Fruit fly (Drosophila melanogaster) whole organism, embryonic: Measurements from ENCODE around the gene CG43707.

ENCODE experiments used
- Adf1 ChIP-seq: fragments of 200-800 bp; sonication (Bioruptor generic); IDR thresholded peaks from 2 replicates; pipeline ENCODE4 v1.3.6; 2022; ENCODE audit warnings: missing biosample characterization, missing genetic modification characterization
- CG10147 ChIP-seq: fragments of 200-800 bp; sonication (Bioruptor generic); optimal IDR thresholded peaks from 2 replicates; lab custom pipeline; 2019; ENCODE audit warnings: missing biosample characterization, mild to moderate bottlenecking, missing genetic modification characterization, moderate library complexity
- CG10274 ChIP-seq: fragments of 200-800 bp; sonication (Bioruptor generic); optimal IDR thresholded peaks from 3 replicates; lab custom pipeline; 2017; ENCODE audit warnings: missing biosample characterization, mild to moderate bottlenecking, missing genetic modification characterization
- CG10654 ChIP-seq: fragments of 200-800 bp; sonication (Bioruptor generic); optimal IDR thresholded peaks from 2 replicates; lab custom pipeline; 2016; ENCODE audit warnings: missing biosample characterization, missing genetic modification characterization
- CG11398 ChIP-seq: fragments of 200-800 bp; sonication (Bioruptor generic); optimal IDR thresholded peaks from 2 replicates; lab custom pipeline; 2016; ENCODE audit warnings: missing biosample characterization, missing genetic modification characterization
- CG12942 ChIP-seq: fragments of 200-800 bp; sonication (Bioruptor generic); optimal IDR thresholded peaks from 3 replicates; lab custom pipeline; 2016; ENCODE audit warnings: missing biosample characterization, missing genetic modification characterization
- CG14965 ChIP-seq: fragments of 200-800 bp; sonication (Bioruptor generic); optimal IDR thresholded peaks from 2 replicates; lab custom pipeline; 2016; ENCODE audit warnings: missing biosample characterization, missing genetic modification characterization, borderline replicate concordance
- CG18011 ChIP-seq: fragments of 200-800 bp; sonication (Bioruptor generic); optimal IDR thresholded peaks from 2 replicates; lab custom pipeline; 2017; ENCODE audit warnings: missing biosample characterization, missing genetic modification characterization, mild to moderate bottlenecking, moderate library complexity, missing genotype
- CG18764 ChIP-seq: fragments of 200-800 bp; sonication (Bioruptor generic); optimal IDR thresholded peaks from 3 replicates; lab custom pipeline; 2016; ENCODE audit warnings: missing biosample characterization, missing genetic modification characterization
- CG30403 ChIP-seq: fragments of 200-800 bp; sonication (Bioruptor generic); optimal IDR thresholded peaks from 3 replicates; lab custom pipeline; 2016; ENCODE audit warnings: missing biosample characterization, missing genetic modification characterization
- CG31388 ChIP-seq: fragments of 200-800 bp; sonication (Bioruptor generic); optimal IDR thresholded peaks from 2 replicates; lab custom pipeline; 2016; ENCODE audit warnings: missing biosample characterization, missing genetic modification characterization
- CG34224 ChIP-seq: fragments of 200-800 bp; sonication (Bioruptor generic); IDR thresholded peaks from 3 replicates; pipeline ENCODE4 v1.3.6; 2022; ENCODE audit warnings: missing biosample characterization, missing genetic modification characterization; ENCODE audit not compliant: partially characterized antibody
- CG4707 ChIP-seq: fragments of 200-800 bp; sonication (Bioruptor generic); optimal IDR thresholded peaks from 2 replicates; lab custom pipeline; 2018; ENCODE audit warnings: missing biosample characterization, mild to moderate bottlenecking, missing genetic modification characterization, moderate library complexity
- CG9215 ChIP-seq: fragments of 200-800 bp; sonication (Bioruptor generic); IDR thresholded peaks from 2 replicates; pipeline ENCODE4 v1.3.6; 2022; ENCODE audit warnings: missing biosample characterization, missing genetic modification characterization
- CG9797 ChIP-seq: fragments of 200-800 bp; sonication (Bioruptor generic); optimal IDR thresholded peaks from 3 replicates; lab custom pipeline; 2018; ENCODE audit warnings: missing biosample characterization, mild to moderate bottlenecking, missing genetic modification characterization
- CG9817 ChIP-seq: fragments of 200-800 bp; sonication (Bioruptor generic); optimal IDR thresholded peaks from 2 replicates; lab custom pipeline; 2018; ENCODE audit warnings: missing biosample characterization, mild to moderate bottlenecking, missing genetic modification characterization, moderate library complexity
- CTCF ChIP-seq: fragments of 200-800 bp; sonication (Bioruptor generic); optimal IDR thresholded peaks from 2 replicates; lab custom pipeline; 2017; ENCODE audit warnings: missing biosample characterization, mild to moderate bottlenecking, missing genetic modification characterization, moderate library complexity
- E2f1 ChIP-seq: fragments of 200-800 bp; sonication (Bioruptor generic); IDR thresholded peaks from 2 replicates; pipeline ENCODE4 v1.3.6; 2022; ENCODE audit warnings: missing biosample characterization, missing genetic modification characterization
- Ets97D ChIP-seq: fragments of 200-800 bp; sonication (Bioruptor generic); optimal IDR thresholded peaks from 3 replicates; lab custom pipeline; 2016; ENCODE audit warnings: missing biosample characterization, missing genetic modification characterization
- GATAe ChIP-seq: fragments of 200-800 bp; sonication (Bioruptor generic); conservative IDR thresholded peaks from 2 replicates; pipeline ENCODE4 v1.3.6; 2022; ENCODE audit warnings: missing biosample characterization, missing genetic modification characterization
- H2.0 ChIP-seq: fragments of 200-800 bp; sonication (Bioruptor generic); IDR thresholded peaks from 2 replicates; pipeline ENCODE4 v1.3.6; 2022; ENCODE audit warnings: missing biosample characterization, missing genetic modification characterization
- HLH54F ChIP-seq: fragments of 200-800 bp; sonication (Bioruptor generic); optimal IDR thresholded peaks from 3 replicates; lab custom pipeline; 2016; ENCODE audit warnings: missing biosample characterization, missing genetic modification characterization
- HmgD ChIP-seq: fragments of 200-800 bp; sonication (Bioruptor generic); optimal IDR thresholded peaks from 3 replicates; lab custom pipeline; 2016; ENCODE audit warnings: missing biosample characterization, missing genetic modification characterization
- Hr39 ChIP-seq: fragments of >200 bp; optimal IDR thresholded peaks from 2 replicates; lab custom pipeline; 2017
- MBD-R2 ChIP-seq: fragments of 200-800 bp; sonication (Bioruptor generic); IDR thresholded peaks from 2 replicates; pipeline ENCODE4 v1.3.6; 2022; ENCODE audit warnings: missing biosample characterization, missing genetic modification characterization
- NC2β ChIP-seq: fragments of 200-800 bp; sonication (Bioruptor generic); optimal IDR thresholded peaks from 2 replicates; lab custom pipeline; 2016; ENCODE audit warnings: missing biosample characterization, missing genetic modification characterization
- Nf-YB ChIP-seq: fragments of 200-800 bp; sonication (Bioruptor generic); optimal IDR thresholded peaks from 3 replicates; lab custom pipeline; 2019; ENCODE audit warnings: missing biosample characterization, mild to moderate bottlenecking, missing genetic modification characterization, moderate library complexity
- Pdp1 ChIP-seq, 2 experiments: fragments of 200-800 bp; sonication (Bioruptor generic); optimal IDR thresholded peaks; 3 replicates each; lab custom pipeline; 2016; ENCODE audit warnings: missing biosample characterization in 2 of 2, missing genetic modification characterization in 2 of 2, mild to moderate bottlenecking in 1 of 2, moderate library complexity in 1 of 2
- Side ChIP-seq: fragments of 200-800 bp; sonication (Bioruptor generic); optimal IDR thresholded peaks from 2 replicates; lab custom pipeline; 2016; ENCODE audit warnings: missing biosample characterization, missing genetic modification characterization
- Vsx1 ChIP-seq: fragments of 200-800 bp; sonication (Bioruptor generic); optimal IDR thresholded peaks from 2 replicates; lab custom pipeline; 2017; ENCODE audit warnings: missing biosample characterization, mild to moderate bottlenecking, missing genetic modification characterization, missing genetic modification reagents
- YL-1 ChIP-seq: fragments of 200-800 bp; sonication (Bioruptor generic); optimal IDR thresholded peaks from 3 replicates; lab custom pipeline; 2017; ENCODE audit warnings: missing biosample characterization, mild to moderate bottlenecking, missing genetic modification characterization
- amos ChIP-seq: fragments of 200-800 bp; sonication (Bioruptor generic); IDR thresholded peaks from 2 replicates; pipeline ENCODE4 v1.3.6; 2022; ENCODE audit warnings: missing biosample characterization, missing genetic modification characterization; ENCODE audit not compliant: partially characterized antibody
- bab2 ChIP-seq: fragments of 200-800 bp; sonication (Bioruptor generic); optimal IDR thresholded peaks from 2 replicates; lab custom pipeline; 2016; ENCODE audit warnings: missing biosample characterization, missing genetic modification characterization
- bbx ChIP-seq: fragments of 200-800 bp; sonication (Bioruptor generic); IDR thresholded peaks from 2 replicates; pipeline ENCODE4 v1.3.6; 2022; ENCODE audit warnings: missing biosample characterization, missing genetic modification characterization; ENCODE audit not compliant: partially characterized antibody
- croc ChIP-seq: fragments of 200-800 bp; sonication (Bioruptor generic); conservative IDR thresholded peaks from 3 replicates; pipeline ENCODE4 v1.3.6; 2022; ENCODE audit warnings: missing biosample characterization, missing genetic modification characterization
- da ChIP-seq: fragments of 200-800 bp; sonication (Bioruptor generic); optimal IDR thresholded peaks from 2 replicates; lab custom pipeline; 2016; ENCODE audit warnings: missing biosample characterization, missing genetic modification characterization
- ems ChIP-seq: fragments of 200-800 bp; sonication (Bioruptor generic); optimal IDR thresholded peaks from 3 replicates; lab custom pipeline; 2016; ENCODE audit warnings: missing biosample characterization, missing genetic modification characterization
- fd3F ChIP-seq: fragments of 200-800 bp; sonication (Bioruptor generic); optimal IDR thresholded peaks from 2 replicates; lab custom pipeline; 2018; ENCODE audit warnings: missing biosample characterization, mild to moderate bottlenecking, missing genetic modification characterization, moderate library complexity
- fd64A ChIP-seq: fragments of 200-800 bp; sonication (Bioruptor generic); optimal IDR thresholded peaks from 3 replicates; lab custom pipeline; 2018; ENCODE audit warnings: missing biosample characterization, mild to moderate bottlenecking, missing genetic modification characterization
- gce ChIP-seq: fragments of 200-800 bp; sonication (Bioruptor generic); IDR thresholded peaks from 3 replicates; pipeline ENCODE4 v1.3.6; 2022; ENCODE audit warnings: missing biosample characterization, missing genetic modification characterization
- ham ChIP-seq: fragments of 200-800 bp; sonication (Bioruptor generic); IDR thresholded peaks from 2 replicates; pipeline ENCODE4 v1.3.6; 2022; ENCODE audit warnings: missing biosample characterization, missing genetic modification characterization
- hkb ChIP-seq, 2 experiments: fragments of 200-800 bp in 1 of 2; fragments of >200 bp in 1 of 2; sonication (Bioruptor generic) in 1 of 2; IDR thresholded peaks in 1 of 2; optimal IDR thresholded peaks in 1 of 2; 2 replicates each; pipeline versions ENCODE4 v1.3.6 to Lab custom; 2017 to 2022; ENCODE audit warnings: missing biosample characterization in 1 of 2, missing genetic modification characterization in 1 of 2
- hth ChIP-seq: fragments of >200 bp; optimal IDR thresholded peaks from 2 replicates; lab custom pipeline; 2017; ENCODE audit warnings: inconsistent platforms
- ind ChIP-seq: fragments of 200-800 bp; sonication (Bioruptor generic); optimal IDR thresholded peaks from 3 replicates; lab custom pipeline; 2016; ENCODE audit warnings: missing biosample characterization, missing genetic modification characterization
- kni ChIP-seq: fragments of 200-800 bp; sonication (Bioruptor generic); optimal IDR thresholded peaks from 3 replicates; lab custom pipeline; 2017; ENCODE audit warnings: mild to moderate bottlenecking, missing biosample characterization, missing genetic modification reagents, missing genetic modification characterization
- lilli ChIP-seq: fragments of 200-800 bp; sonication (Bioruptor generic); optimal IDR thresholded peaks from 3 replicates; lab custom pipeline; 2016; ENCODE audit warnings: missing biosample characterization, missing genetic modification characterization
- nerfin-2 ChIP-seq: fragments of 200-800 bp; sonication (Bioruptor generic); IDR thresholded peaks from 2 replicates; pipeline ENCODE4 v1.3.6; 2022; ENCODE audit warnings: missing biosample characterization, missing genetic modification characterization; ENCODE audit not compliant: partially characterized antibody
- sug ChIP-seq: fragments of 200-800 bp; optimal IDR thresholded peaks from 2 replicates; lab custom pipeline; 2019; ENCODE audit warnings: missing biosample characterization, mild to moderate bottlenecking, missing genetic modification characterization, moderate library complexity
- tio ChIP-seq: fragments of 200-800 bp; sonication (Bioruptor generic); optimal IDR thresholded peaks from 2 replicates; lab custom pipeline; 2017; ENCODE audit warnings: missing biosample characterization, missing genetic modification characterization, inconsistent platforms
- vfl ChIP-seq: fragments of 200-800 bp; sonication (Bioruptor generic); optimal IDR thresholded peaks from 2 replicates; lab custom pipeline; 2016; ENCODE audit warnings: missing biosample characterization, missing genetic modification characterization
- yki ChIP-seq: fragments of >200 bp; optimal IDR thresholded peaks from 3 replicates; lab custom pipeline; 2018

The CG43707 gene

DNA sequence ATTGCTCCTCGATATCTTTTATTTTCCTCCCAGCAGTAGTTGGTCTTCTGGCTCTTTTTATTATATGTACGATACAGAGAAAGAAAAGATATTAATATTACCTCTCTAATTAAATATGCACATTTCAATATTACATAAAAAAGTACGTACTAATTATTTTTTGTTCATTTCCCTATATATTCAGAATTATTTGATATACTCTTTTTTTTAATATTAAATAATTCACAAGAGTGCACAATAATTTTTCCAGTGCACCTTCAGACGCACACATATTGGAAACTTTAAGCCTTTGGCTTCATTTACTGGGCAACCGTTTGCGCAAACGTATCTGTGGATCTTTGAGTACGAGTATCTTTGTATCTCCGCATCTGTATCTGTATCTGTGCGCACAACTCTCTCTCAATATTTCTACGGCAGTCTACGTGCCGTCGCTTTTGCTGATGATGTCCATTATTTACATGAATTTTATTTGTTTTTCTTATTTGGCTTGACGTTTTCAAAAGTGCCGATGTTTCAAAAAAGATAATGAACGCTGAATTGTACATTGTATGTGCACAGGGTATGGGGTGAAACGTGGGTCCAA is 19.6 kb downstream of the CG43707 start (continued):
- no peak for TF ChIP-seq GATAe (GFP tag; lab: Robert Waterston, UW)
- TF ChIP-seq tio (GFP tag; lab: Kevin White, UChicago): peak; percentile 84
- no peak for TF ChIP-seq ham (GFP tag; lab: Robert Waterston, UW)
- TF ChIP-seq CG10147: peak; percentile 79
- TF ChIP-seq hkb (optimal IDR thresholded peaks at IDR 0.05; lab: Kevin White, UChicago): no peak
- TF ChIP-seq hkb (GFP tag; IDR thresholded peaks at IDR 0.05; lab: Robert Waterston, UW): peak; percentile 79
- TF ChIP-seq CG12942 (GFP tag; lab: Kevin White, UChicago): peak; percentile 70
- no peak for TF ChIP-seq HLH54F (GFP tag; lab: Kevin White, UChicago)
- TF ChIP-seq bab2 (GFP tag; lab: Kevin White, UChicago): no peak
- TF ChIP-seq amos (GFP tag; lab: Robert Waterston, UW): no peak
- peak; percentile 82 for TF ChIP-seq CG30403
- TF ChIP-seq Pdp1 (GFP tag; optimal IDR thresholded peaks at IDR 0.05; lab: Kevin White, UChicago): no peak
- peak; percentile 72 for TF ChIP-seq ind (GFP tag; lab: Kevin White, UChicago)
- TF ChIP-seq YL-1 (GFP tag; lab: Kevin White, UChicago): peak; percentile 18
- TF ChIP-seq CG18764: peak; percentile 56
- TF ChIP-seq Adf1 (GFP tag; lab: Robert Waterston, UW): peak; percentile 44; the same call in 1 of the 2 replicates
- peak; percentile 1 for TF ChIP-seq CG18011 (GFP tag; lab: Kevin White, UChicago)
- no peak for TF ChIP-seq vfl (GFP tag; lab: Kevin White, UChicago)
- peak; percentile 59 for TF ChIP-seq H2.0 (GFP tag; lab: Robert Waterston, UW)
- TF ChIP-seq E2f1: peak; percentile 85
- no peak for TF ChIP-seq nerfin-2 (GFP tag; lab: Robert Waterston, UW)
- TF ChIP-seq kni (GFP tag; lab: Kevin White, UChicago): peak; percentile 80
- no peak for TF ChIP-seq da
- TF ChIP-seq Side (GFP tag; lab: Kevin White, UChicago): no peak
- TF ChIP-seq CG4707: peak; percentile 60
- peak; percentile 76 for TF ChIP-seq fd3F
- TF ChIP-seq ems: no peak
- TF ChIP-seq gce (GFP tag; lab: Robert Waterston, UW): peak; percentile 81
- TF ChIP-seq yki (lab: Kevin White, UChicago): no peak
- no peak for TF ChIP-seq CG11398 (GFP tag; lab: Kevin White, UChicago)
- TF ChIP-seq fd64A: no peak
- peak; percentile 8 for TF ChIP-seq CG9797 (GFP tag; lab: Kevin White, UChicago)
- TF ChIP-seq sug (tag; lab: Kevin White, UChicago): peak; percentile 70
- peak; percentile 80 for TF ChIP-seq croc
- TF ChIP-seq Nf-YB (GFP tag; lab: Kevin White, UChicago): peak; percentile 80
- TF ChIP-seq MBD-R2 (GFP tag; lab: Robert Waterston, UW): peak; percentile 57; the same call in 1 of the 2 replicates
- TF ChIP-seq CTCF: no peak
- TF ChIP-seq Hr39 (lab: Kevin White, UChicago): no peak
- TF ChIP-seq HmgD (GFP tag; lab: Kevin White, UChicago): no peak
- TF ChIP-seq hth: no peak
- peak; percentile 16 for TF ChIP-seq CG10274 (GFP tag; lab: Kevin White, UChicago)
- peak; percentile 33 for TF ChIP-seq lilli
- TF ChIP-seq CG34224: no peak
- TF ChIP-seq CG10654 (GFP tag; lab: Kevin White, UChicago): peak; percentile 55
- TF ChIP-seq CG31388 (GFP tag; lab: Kevin White, UChicago): peak; percentile 58
- TF ChIP-seq Vsx1 (GFP tag; lab: Kevin White, UChicago): peak; percentile 53
- TF ChIP-seq NC2β (GFP tag; lab: Kevin White, UChicago): peak; percentile 10
- peak; percentile 65 for TF ChIP-seq CG9215 (GFP tag; lab: Robert Waterston, UW)
- TF ChIP-seq bbx (GFP tag; lab: Robert Waterston, UW): no peak
- peak; percentile 62 for TF ChIP-seq CG9817 (tag; lab: Kevin White, UChicago)
- no peak for TF ChIP-seq Ets97D
- TF ChIP-seq CG14965: no peak
